Worm (Caenorhabditis elegans) whole organism, L1 larva: ENCODE results near the gene dgk-2.

Experiments used
- ceh-90 ChIP-seq: sonication (generic microtip); optimal IDR thresholded peaks from 2 replicates; lab custom pipeline; 2016; ENCODE audit warnings: missing genetic modification characterization, missing compliant biosample characterization
- ces-1 ChIP-seq: fragments of 150-350 bp; optimal IDR thresholded peaks from 2 replicates; lab custom pipeline; 2014; ENCODE audit warnings: missing biosample characterization, missing genetic modification reagents, missing genetic modification characterization
- fkh-10 ChIP-seq: sonication (generic microtip); optimal IDR thresholded peaks from 2 replicates; lab custom pipeline; 2017; ENCODE audit warnings: missing biosample characterization, missing genetic modification reagents, missing genetic modification characterization
- lin-39 ChIP-seq: fragments of 150-350 bp; optimal IDR thresholded peaks from 2 replicates; lab custom pipeline; 2014; ENCODE audit warnings: missing biosample characterization, missing genetic modification reagents, missing genetic modification characterization
- nhr-12 ChIP-seq: sonication (generic microtip); optimal IDR thresholded peaks from 2 replicates; lab custom pipeline; 2017; ENCODE audit warnings: missing biosample characterization, missing genetic modification characterization
- nhr-237 ChIP-seq: fragments of 150-350 bp; optimal IDR thresholded peaks from 2 replicates; lab custom pipeline; 2014; ENCODE audit warnings: missing biosample characterization, missing genetic modification characterization
- nhr-28 ChIP-seq: fragments of 150-350 bp; optimal IDR thresholded peaks from 2 replicates; lab custom pipeline; 2014; ENCODE audit warnings: missing biosample characterization, missing genetic modification characterization
- nhr-76 ChIP-seq: sonication (generic microtip); optimal IDR thresholded peaks from 2 replicates; lab custom pipeline; 2017; ENCODE audit warnings: missing biosample characterization, missing genetic modification characterization
- swsn-7 ChIP-seq: sonication (generic microtip); optimal IDR thresholded peaks from 2 replicates; lab custom pipeline; 2016; ENCODE audit warnings: missing genetic modification characterization, missing compliant biosample characterization
- unc-62 ChIP-seq: fragments of 150-350 bp; optimal IDR thresholded peaks from 2 replicates; lab custom pipeline; 2014; ENCODE audit warnings: missing biosample characterization, missing genetic modification reagents, missing genetic modification characterization
- unc-86 ChIP-seq: sonication (generic microtip); optimal IDR thresholded peaks from 2 replicates; lab custom pipeline; 2016; ENCODE audit warnings: missing genetic modification characterization, missing compliant biosample characterization
- ztf-11 ChIP-seq, 2 experiments: sonication (generic microtip); optimal IDR thresholded peaks; 2 replicates each; lab custom pipeline; 2016 to 2017; ENCODE audit warnings: missing genetic modification characterization in 2 of 2, missing biosample characterization in 1 of 2, missing compliant biosample characterization in 1 of 2
- ztf-4 ChIP-seq: fragments of 150-350 bp; optimal IDR thresholded peaks from 2 replicates; lab custom pipeline; 2014; ENCODE audit warnings: missing biosample characterization, missing genetic modification characterization

DNA sequence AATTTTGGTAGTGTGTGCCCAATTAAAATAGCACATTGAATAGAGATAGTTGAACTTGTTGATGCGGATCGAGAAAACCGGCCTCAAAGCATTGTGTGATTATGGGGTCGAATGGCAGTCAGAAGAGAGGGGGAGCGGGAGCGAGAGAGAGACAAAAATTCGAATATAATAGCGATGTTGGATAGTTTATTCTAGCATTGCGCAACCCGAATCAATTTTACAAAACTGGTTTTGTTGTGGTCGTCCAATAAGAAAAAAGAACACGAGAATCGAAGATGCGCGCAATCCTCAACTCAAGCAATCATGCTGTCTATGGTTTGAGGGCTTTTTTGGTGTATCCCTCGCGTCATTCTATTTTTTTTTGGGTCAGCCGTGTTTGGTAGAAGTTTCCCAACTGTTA lies 49.3 kb upstream of the dgk-2 start:
- TF ChIP-seq swsn-7 (tag; lab: Kevin White, UChicago), result no peak
- no peak for TF ChIP-seq ces-1 (GFP tag; lab: Kevin White, UChicago)
- no peak for TF ChIP-seq fkh-10 (GFP tag; lab: Kevin White, UChicago)
- no peak for TF ChIP-seq nhr-237 (tag; lab: Kevin White, UChicago)
- no peak for TF ChIP-seq ztf-4 (tag; lab: Kevin White, UChicago)
- no peak for TF ChIP-seq unc-62 (GFP tag; lab: Kevin White, UChicago)
- no peak for TF ChIP-seq unc-86 (tag; lab: Kevin White, UChicago)
- TF ChIP-seq nhr-76 (tag; lab: Kevin White, UChicago), result no peak
- no peak for TF ChIP-seq nhr-12 (tag; lab: Kevin White, UChicago)
- TF ChIP-seq ceh-90, result no peak
- no peak for TF ChIP-seq lin-39 (tag; lab: Kevin White, UChicago)
- TF ChIP-seq ztf-11 (tag; optimal IDR thresholded peaks at IDR 0.05; lab: Kevin White, UChicago), result no peak
- no peak for TF ChIP-seq nhr-28 (tag; lab: Kevin White, UChicago)
